Fruit fly (Drosophila melanogaster) whole organism, embryonic: ENCODE measurements around the gene CG4424.
A peak's percentile ranks its signal among the peaks of the same experiment; 100 is the strongest.

Source experiments
- BEAF-32 ChIP-seq: fragments of 200-800 bp; sonication (Bioruptor generic); optimal IDR thresholded peaks from 3 replicates; lab custom pipeline; 2017; ENCODE audit warnings: missing biosample characterization, missing genetic modification characterization, mild to moderate bottlenecking, moderate library complexity, missing genetic modification reagents
- BtbVII ChIP-seq: fragments of 200-800 bp; sonication (Bioruptor generic); optimal IDR thresholded peaks from 3 replicates; lab custom pipeline; 2017; ENCODE audit warnings: missing biosample characterization, mild to moderate bottlenecking, missing genetic modification characterization
- CG10366 ChIP-seq: fragments of 200-800 bp; sonication (Bioruptor generic); IDR thresholded peaks from 2 replicates; pipeline ENCODE4 v1.3.6; 2022; ENCODE audit warnings: missing biosample characterization, missing genetic modification characterization
- CG12236 ChIP-seq: fragments of 200-800 bp; sonication (Bioruptor generic); optimal IDR thresholded peaks from 2 replicates; lab custom pipeline; 2016; ENCODE audit warnings: missing biosample characterization, missing genetic modification characterization
- CG12744 ChIP-seq: fragments of 200-800 bp; sonication (Bioruptor generic); optimal IDR thresholded peaks from 2 replicates; lab custom pipeline; 2016; ENCODE audit warnings: missing biosample characterization, missing genetic modification characterization
- CG14965 ChIP-seq: fragments of 200-800 bp; sonication (Bioruptor generic); optimal IDR thresholded peaks from 2 replicates; lab custom pipeline; 2016; ENCODE audit warnings: missing biosample characterization, missing genetic modification characterization, borderline replicate concordance
- CG16779 ChIP-seq: fragments of 200-800 bp; sonication (Bioruptor generic); IDR thresholded peaks from 2 replicates; pipeline ENCODE4 v1.3.6; 2022; ENCODE audit warnings: missing biosample characterization, missing genetic modification characterization
- CG17568 ChIP-seq: fragments of 200-800 bp; sonication (Bioruptor generic); optimal IDR thresholded peaks from 2 replicates; lab custom pipeline; 2018; ENCODE audit warnings: missing biosample characterization, mild to moderate bottlenecking, missing genetic modification characterization, moderate library complexity
- CG2120 ChIP-seq: fragments of 200-800 bp; sonication (Bioruptor generic); optimal IDR thresholded peaks from 3 replicates; lab custom pipeline; 2016; ENCODE audit warnings: missing biosample characterization, missing genetic modification characterization
- CG31441 ChIP-seq: fragments of 200-800 bp; sonication (Bioruptor generic); IDR thresholded peaks from 2 replicates; pipeline ENCODE4 v1.3.6; 2022; ENCODE audit warnings: missing biosample characterization, missing genetic modification characterization
- CG34422 ChIP-seq: fragments of 200-800 bp; sonication (Bioruptor generic); IDR thresholded peaks from 3 replicates; pipeline ENCODE4 v1.3.6; 2022; ENCODE audit warnings: missing biosample characterization, missing genetic modification characterization
- CG3847 ChIP-seq: fragments of 200-800 bp; sonication (Bioruptor generic); IDR thresholded peaks from 2 replicates; pipeline ENCODE4 v1.3.6; 2022; ENCODE audit warnings: missing biosample characterization, missing genetic modification characterization
- CG42726 ChIP-seq: fragments of 200-800 bp; sonication (Bioruptor generic); IDR thresholded peaks from 2 replicates; pipeline ENCODE4 v1.3.6; 2022; ENCODE audit warnings: missing biosample characterization, missing genetic modification characterization; ENCODE audit not compliant: partially characterized antibody
- CG8281 ChIP-seq: fragments of 200-800 bp; sonication (Bioruptor generic); optimal IDR thresholded peaks from 2 replicates; lab custom pipeline; 2018; ENCODE audit warnings: missing biosample characterization, mild to moderate bottlenecking, missing genetic modification characterization, moderate library complexity
- CG9609 ChIP-seq: fragments of 200-800 bp; sonication (Bioruptor generic); optimal IDR thresholded peaks from 3 replicates; lab custom pipeline; 2016; ENCODE audit warnings: missing biosample characterization, missing genetic modification characterization
- D ChIP-seq, 2 experiments: fragments of 200-800 bp in 1 of 2; fragments of >200 bp in 1 of 2; sonication (Bioruptor generic) in 1 of 2; optimal IDR thresholded peaks; 2 replicates in 1 of 2; 3 replicates in 1 of 2; lab custom pipeline; 2017; ENCODE audit warnings: mild to moderate bottlenecking in 1 of 2, missing biosample characterization in 1 of 2, missing genetic modification characterization in 1 of 2, missing genetic modification reagents in 1 of 2
- Dad ChIP-seq: fragments of 200-800 bp; sonication (Bioruptor generic); optimal IDR thresholded peaks from 3 replicates; lab custom pipeline; 2016; ENCODE audit warnings: missing biosample characterization, missing genetic modification characterization
- Dll ChIP-seq: fragments of 200-800 bp; sonication (Bioruptor generic); IDR thresholded peaks from 4 replicates; pipeline ENCODE4 v1.3.6; 2022; ENCODE audit warnings: missing biosample characterization, missing genetic modification characterization; ENCODE audit not compliant: partially characterized antibody
- Fer1 ChIP-seq: fragments of 200-800 bp; sonication (Bioruptor generic); optimal IDR thresholded peaks from 2 replicates; lab custom pipeline; 2017; ENCODE audit warnings: missing biosample characterization, mild to moderate bottlenecking, missing genetic modification characterization
- HLH4C ChIP-seq: fragments of 200-800 bp; sonication (Bioruptor generic); IDR thresholded peaks from 3 replicates; pipeline ENCODE4 v1.3.6; 2022; ENCODE audit warnings: missing biosample characterization, missing genetic modification characterization; ENCODE audit not compliant: partially characterized antibody
- Hand ChIP-seq: fragments of 200-800 bp; sonication (Bioruptor generic); optimal IDR thresholded peaks from 2 replicates; lab custom pipeline; 2017; ENCODE audit warnings: mild to moderate bottlenecking, missing biosample characterization, missing genetic modification reagents, missing genetic modification characterization
- HmgD ChIP-seq: fragments of 200-800 bp; sonication (Bioruptor generic); optimal IDR thresholded peaks from 3 replicates; lab custom pipeline; 2016; ENCODE audit warnings: missing biosample characterization, missing genetic modification characterization
- MESR4 ChIP-seq: fragments of 200-800 bp; sonication (Bioruptor generic); optimal IDR thresholded peaks from 2 replicates; lab custom pipeline; 2018; ENCODE audit warnings: missing biosample characterization, mild to moderate bottlenecking, missing genetic modification characterization, moderate library complexity
- MTF-1 ChIP-seq: fragments of 200-800 bp; sonication (Bioruptor generic); optimal IDR thresholded peaks from 2 replicates; lab custom pipeline; 2018; ENCODE audit warnings: missing biosample characterization, mild to moderate bottlenecking, missing genetic modification characterization, borderline replicate concordance
- Med ChIP-seq: fragments of 200-800 bp; sonication (Bioruptor generic); peaks from one replicate; lab custom pipeline; 2016; ENCODE audit warnings: missing biosample characterization, missing genetic modification characterization, mild to moderate bottlenecking, inconsistent platforms, moderate library complexity
- Sin3A ChIP-seq: fragments of >200 bp; optimal IDR thresholded peaks from 2 replicates; lab custom pipeline; 2018
- Ssrp ChIP-seq: fragments of 200-800 bp; sonication (Bioruptor generic); optimal IDR thresholded peaks from 2 replicates; lab custom pipeline; 2018; ENCODE audit warnings: missing biosample characterization, mild to moderate bottlenecking, missing genetic modification characterization, moderate library complexity
- ab ChIP-seq: fragments of 200-800 bp; sonication (Bioruptor generic); optimal IDR thresholded peaks from 2 replicates; lab custom pipeline; 2016; ENCODE audit warnings: missing biosample characterization, missing genetic modification characterization
- bigmax ChIP-seq: fragments of 200-800 bp; sonication (Bioruptor generic); optimal IDR thresholded peaks from 2 replicates; lab custom pipeline; 2018; ENCODE audit warnings: missing biosample characterization, mild to moderate bottlenecking, missing genetic modification characterization
- cato ChIP-seq: fragments of 200-800 bp; sonication (Bioruptor generic); optimal IDR thresholded peaks from 2 replicates; lab custom pipeline; 2016; ENCODE audit warnings: missing biosample characterization, missing genetic modification characterization, borderline replicate concordance
- chif ChIP-seq, 2 experiments: fragments of 200-800 bp; sonication (Bioruptor generic); optimal IDR thresholded peaks; 3 replicates each; lab custom pipeline; 2016; ENCODE audit warnings: missing biosample characterization in 2 of 2, missing genetic modification characterization in 2 of 2
- dmrt11E ChIP-seq: fragments of 200-800 bp; sonication (Bioruptor generic); optimal IDR thresholded peaks from 3 replicates; lab custom pipeline; 2018; ENCODE audit warnings: missing biosample characterization, mild to moderate bottlenecking, missing genetic modification characterization, moderate library complexity
- dpn ChIP-seq, 2 experiments: fragments of 200-800 bp; sonication (Bioruptor generic); optimal IDR thresholded peaks; 3 replicates each; lab custom pipeline; 2016; ENCODE audit warnings: missing biosample characterization in 2 of 2, missing genetic modification characterization in 2 of 2
- ems ChIP-seq: fragments of 200-800 bp; sonication (Bioruptor generic); optimal IDR thresholded peaks from 3 replicates; lab custom pipeline; 2016; ENCODE audit warnings: missing biosample characterization, missing genetic modification characterization
- en ChIP-seq: fragments of 200-800 bp; sonication (Bioruptor generic); optimal IDR thresholded peaks from 2 replicates; lab custom pipeline; 2016; ENCODE audit warnings: missing biosample characterization, missing genetic modification characterization
- onecut ChIP-seq: fragments of 200-800 bp; sonication (Bioruptor generic); IDR thresholded peaks from 2 replicates; pipeline ENCODE4 v1.3.6; 2022; ENCODE audit warnings: missing biosample characterization, missing genetic modification characterization
- pum ChIP-seq: fragments of 200-800 bp; sonication (Bioruptor generic); optimal IDR thresholded peaks from 2 replicates; lab custom pipeline; 2016; ENCODE audit warnings: missing biosample characterization, missing genetic modification characterization
- sd ChIP-seq: fragments of 200-800 bp; sonication (Bioruptor generic); optimal IDR thresholded peaks from 3 replicates; lab custom pipeline; 2018; ENCODE audit warnings: missing biosample characterization, mild to moderate bottlenecking, missing genetic modification characterization, moderate library complexity
- trem ChIP-seq: fragments of 200-800 bp; optimal IDR thresholded peaks from 3 replicates; lab custom pipeline; 2019; ENCODE audit warnings: missing biosample characterization, mild to moderate bottlenecking, missing genetic modification characterization, moderate library complexity
- zfh2 ChIP-seq: fragments of 200-800 bp; sonication (Bioruptor generic); optimal IDR thresholded peaks from 2 replicates; lab custom pipeline; 2016; ENCODE audit warnings: missing biosample characterization, missing genetic modification characterization

Gene CG4424

dm6 chr3R:20021152-20021769 lies 6.6 kb downstream of the CG4424 start, which contains the start of the genes PIG-L and psidin (continued):
- TF ChIP-seq CG16779 (GFP tag; lab: Robert Waterston, UW): no peak
- peak; percentile 43; the same call in 1 of the 2 replicates for TF ChIP-seq onecut
- no peak for TF ChIP-seq CG17568 (GFP tag; lab: Kevin White, UChicago)
- no peak for TF ChIP-seq MESR4 (GFP tag; lab: Kevin White, UChicago)
- TF ChIP-seq CG2120 (GFP tag; lab: Kevin White, UChicago): peak; percentile 93
- peak; percentile 21 for TF ChIP-seq BtbVII
- peak; percentile 77 for TF ChIP-seq ems
- TF ChIP-seq CG42726 (GFP tag; lab: Robert Waterston, UW): peak; percentile 85
- TF ChIP-seq sd (tag; lab: Kevin White, UChicago): peak; percentile 83
- peak; percentile 88 for TF ChIP-seq dmrt11E
- peak; percentile 78 for TF ChIP-seq Sin3A
- peak; percentile 66 for TF ChIP-seq CG8281 (tag; lab: Kevin White, UChicago)
- peak; percentile 56 for TF ChIP-seq Dad (GFP tag; lab: Kevin White, UChicago)
- TF ChIP-seq CG9609 (GFP tag; lab: Kevin White, UChicago): peak; percentile 79
- TF ChIP-seq CG12236: peak; percentile 58
- TF ChIP-seq zfh2: peak; percentile 81
- TF ChIP-seq ab: peak; percentile 55
- TF ChIP-seq D (optimal IDR thresholded peaks at IDR 0.05; lab: Kevin White, UChicago): no peak
- peak; percentile 60 for TF ChIP-seq D (GFP tag; optimal IDR thresholded peaks at IDR 0.05; lab: Kevin White, UChicago)
- peak; percentile 92 for TF ChIP-seq CG31441 (GFP tag; lab: Robert Waterston, UW)
- TF ChIP-seq BEAF-32: peak; percentile 93
- TF ChIP-seq HmgD (GFP tag; lab: Kevin White, UChicago): no peak
- peak; percentile 74 to 86 for TF ChIP-seq chif (GFP tag; optimal IDR thresholded peaks at IDR 0.05; lab: Kevin White, UChicago)
- TF ChIP-seq CG34422: peak; percentile 79
- peak; percentile 48 for TF ChIP-seq CG12744 (GFP tag; lab: Kevin White, UChicago)
- TF ChIP-seq MTF-1: no peak
- TF ChIP-seq Hand (GFP tag; lab: Kevin White, UChicago): peak; percentile 49
- peak; percentile 91 for TF ChIP-seq HLH4C (GFP tag; lab: Robert Waterston, UW)
- TF ChIP-seq dpn (GFP tag; optimal IDR thresholded peaks at IDR 0.05; lab: Kevin White, UChicago): peak; percentile 81 to 85
- TF ChIP-seq Dll (GFP tag; lab: Robert Waterston, UW): peak; percentile 98
- peak; percentile 37 for TF ChIP-seq en (GFP tag; lab: Kevin White, UChicago)
- peak; percentile 85 for TF ChIP-seq Ssrp (tag; lab: Kevin White, UChicago)
- TF ChIP-seq cato (GFP tag; lab: Kevin White, UChicago): peak; percentile 76
- peak; percentile 72 for TF ChIP-seq pum (GFP tag; lab: Kevin White, UChicago)
- peak; percentile 87 for TF ChIP-seq CG10366 (GFP tag; lab: Robert Waterston, UW)
- no peak for TF ChIP-seq CG14965 (GFP tag; lab: Kevin White, UChicago)
- peak; percentile 81 for TF ChIP-seq CG3847 (GFP tag; lab: Robert Waterston, UW)
- peak; percentile 70 for TF ChIP-seq trem
- peak; percentile 14 for TF ChIP-seq Fer1

DNA sequence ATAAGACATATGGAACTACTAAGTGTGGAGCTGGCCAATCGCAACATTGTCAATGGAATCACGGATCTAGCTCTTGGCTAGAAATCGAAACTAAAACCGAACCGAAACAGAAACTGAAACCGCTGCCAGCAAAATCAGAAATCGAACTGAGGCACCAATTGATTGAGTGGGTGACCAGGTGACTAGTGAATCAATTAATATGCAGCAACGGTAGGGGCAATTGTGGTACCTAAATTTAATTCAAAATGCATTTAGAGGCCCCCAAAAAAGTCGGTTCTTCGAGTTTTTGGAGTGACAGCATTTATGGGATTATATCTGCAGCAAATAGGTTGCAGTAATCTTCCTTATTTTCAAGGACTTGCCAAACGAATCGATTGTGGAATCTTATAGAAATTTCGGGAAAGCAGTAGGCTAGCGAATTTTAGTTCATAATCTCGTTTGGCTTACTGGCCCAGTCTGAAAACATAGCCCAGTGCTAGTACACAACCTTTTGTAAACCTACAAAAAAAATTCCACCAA lies 14.4 kb downstream of the CG4424 start, which contains the start of the genes CG17190 and CG4836:
Gene CG17190 (minus strand): TSS at position 101 of the 519 bp plus-strand sequence.
Gene CG4836 (plus strand): TSS at position 469 of the 519 bp plus-strand sequence.
- TF ChIP-seq bigmax (GFP tag; lab: Kevin White, UChicago) (no peak), Med (GFP tag; lab: Kevin White, UChicago) (no peak)
